Worm (Caenorhabditis elegans): Measurements from ENCODE around the gene citk-1.

- TF ChIP-seq pha-4 (tag; optimal IDR thresholded peaks at IDR 0.05) (no peak), unc-62 (GFP tag; optimal IDR thresholded peaks at IDR 0.05) (no peak), aly-2 (tag; optimal IDR thresholded peaks at IDR 0.05) (no peak), elt-2 (tag; optimal IDR thresholded peaks at IDR 0.05) (no peak), ceh-82 (tag; optimal IDR thresholded peaks at IDR 0.05) (no peak), fos-1 (tag; optimal IDR thresholded peaks at IDR 0.05) (no peak), fkh-10 (GFP tag; optimal IDR thresholded peaks at IDR 0.05) (no peak), nhr-237 (tag; optimal IDR thresholded peaks at IDR 0.05) (no peak), elt-3 (tag; optimal IDR thresholded peaks at IDR 0.05) (no peak), ztf-4 (tag; optimal IDR thresholded peaks at IDR 0.05) (no peak), nhr-23 (tag; optimal IDR thresholded peaks at IDR 0.05) (no peak)
Observed at ce11 chrII:13961567-13961966, 52.9 kb downstream of the citk-1 start.
